Worm (Caenorhabditis elegans): ENCODE data around the gene C12D8.21.
A peak's percentile ranks its signal among the peaks of the same experiment; 100 is the strongest.

Gene C12D8.21

ce11 chrV:10204863-10205338 is 36.1 kb downstream of the C12D8.21 start, which contains the start of the genes ZK856.19 and ZK856.11 (continued):
- TF ChIP-seq F55B11.4 (tag; optimal IDR thresholded peaks at IDR 0.05; ENCODE audit: borderline replicate concordance, insufficient read depth), result no peak
- TF ChIP-seq cebp-1 (GFP tag; IDR thresholded peaks at IDR 0.05), result no peak
- TF ChIP-seq cebp-1 (tag; optimal IDR thresholded peaks at IDR 0.05), result peak; percentile 54
- 0 out of 2 replicates have a peak, but pooled peaks have one; percentile 65 for TF ChIP-seq Y53G8AR.9 (GFP tag; conservative IDR thresholded peaks at IDR 0.05)
- TF ChIP-seq let-526 (GFP tag; IDR thresholded peaks at IDR 0.05), result no peak
- peak; percentile 0 for TF ChIP-seq hrde-1 (tag; optimal IDR thresholded peaks at IDR 0.05; ENCODE audit: borderline replicate concordance)
- TF ChIP-seq tbp1 (GFP tag; optimal IDR thresholded peaks at IDR 0.05), result peak; percentile 44
- no peak for TF ChIP-seq rpc-1 (optimal IDR thresholded peaks at IDR 0.05)
- TF ChIP-seq rpc-1 (tag; optimal IDR thresholded peaks at IDR 0.05), result no peak
- TF ChIP-seq ccch-3 (GFP tag; optimal IDR thresholded peaks at IDR 0.05), result no peak
- no peak for TF ChIP-seq madf-8 (GFP tag; conservative IDR thresholded peaks at IDR 0.05)
- TF ChIP-seq tbx-9 (tag; optimal IDR thresholded peaks at IDR 0.05; ENCODE audit: borderline replicate concordance), result no peak
- no peak for TF ChIP-seq gei-17 (GFP tag; optimal IDR thresholded peaks at IDR 0.05)
- no peak for TF ChIP-seq ztf-25 (GFP tag; IDR thresholded peaks at IDR 0.05)
- no peak for TF ChIP-seq attf-5 (GFP tag; optimal IDR thresholded peaks at IDR 0.05)
- no peak for TF ChIP-seq ceh-91 (GFP tag; IDR thresholded peaks at IDR 0.05)
- TF ChIP-seq ceh-40 (GFP tag; IDR thresholded peaks at IDR 0.05), result no peak
- no peak for TF ChIP-seq xnd-1 (tag; optimal IDR thresholded peaks at IDR 0.05)
- no peak for TF ChIP-seq F52B5.7 (tag; optimal IDR thresholded peaks at IDR 0.05)
- TF ChIP-seq akir-1 (GFP tag; optimal IDR thresholded peaks at IDR 0.05), result no peak
- TF ChIP-seq ceh-27 (GFP tag; optimal IDR thresholded peaks at IDR 0.05), result peak; percentile 14
- 0 out of 2 replicates have a peak, but pooled peaks have one; percentile 18 for TF ChIP-seq hsf-1 (GFP tag; IDR thresholded peaks at IDR 0.05)
- TF ChIP-seq ceh-100 (GFP tag; IDR thresholded peaks at IDR 0.05), result no peak
- no peak for TF ChIP-seq F39B2.1 (GFP tag; IDR thresholded peaks at IDR 0.05)
- no peak for TF ChIP-seq rec-8 (tag; optimal IDR thresholded peaks at IDR 0.05)
- no peak for TF ChIP-seq chd-7 (tag; optimal IDR thresholded peaks at IDR 0.05)
- TF ChIP-seq lin-26 (GFP tag; IDR thresholded peaks at IDR 0.05), result no peak
- TF ChIP-seq madf-6 (GFP tag; IDR thresholded peaks at IDR 0.05), result peak; percentile 24; the same call in 1 of the 2 replicates
- no peak for TF ChIP-seq efl-1 (GFP tag; optimal IDR thresholded peaks at IDR 0.05)
- 0 out of 2 replicates have a peak, but pooled peaks have one; percentile 49 for TF ChIP-seq B0336.3 (GFP tag; IDR thresholded peaks at IDR 0.05)
- no peak for TF ChIP-seq snpc-1.3 (tag; optimal IDR thresholded peaks at IDR 0.05; ENCODE audit: insufficient read depth)
- no peak for TF ChIP-seq ztf-3 (GFP tag; optimal IDR thresholded peaks at IDR 0.05)
- TF ChIP-seq lin-40 (tag; optimal IDR thresholded peaks at IDR 0.05), result peak; percentile 61
- no peak for TF ChIP-seq cebp-2 (GFP tag; IDR thresholded peaks at IDR 0.05)
- no peak for TF ChIP-seq mel-28 (tag; optimal IDR thresholded peaks at IDR 0.05; ENCODE audit: borderline replicate concordance)
- TF ChIP-seq unc-130 (GFP tag; optimal IDR thresholded peaks at IDR 0.05), result peak; percentile 5
- no peak for TF ChIP-seq die-1 (tag; optimal IDR thresholded peaks at IDR 0.05)
- no peak for TF ChIP-seq nhr-90 (tag; optimal IDR thresholded peaks at IDR 0.05)
- peak; percentile 11 for TF ChIP-seq nhr-80 (tag; optimal IDR thresholded peaks at IDR 0.05)
- peak; percentile 58 for TF ChIP-seq lin-54 (GFP tag; optimal IDR thresholded peaks at IDR 0.05)
- no peak for TF ChIP-seq sea-2 (GFP tag; IDR thresholded peaks at IDR 0.05)
- TF ChIP-seq Y95B8A.8 (GFP tag; IDR thresholded peaks at IDR 0.05), result no peak
- no peak for TF ChIP-seq K12H6.12 (tag; optimal IDR thresholded peaks at IDR 0.05)
- TF ChIP-seq aptf-2 (GFP tag; conservative IDR thresholded peaks at IDR 0.05), result no peak
- TF ChIP-seq ceh-58 (GFP tag; IDR thresholded peaks at IDR 0.05), result no peak
- TF ChIP-seq snpc-4 (GFP tag; optimal IDR thresholded peaks at IDR 0.05), result no peak
- TF ChIP-seq snpc-4 (tag; optimal IDR thresholded peaks at IDR 0.05), result peak in 2 of 4 experiments; percentile 35 to 49
- no peak for TF ChIP-seq hlh-12 (tag; optimal IDR thresholded peaks at IDR 0.05)
- peak; percentile 17; the same call in 1 of the 2 replicates for TF ChIP-seq D2030.7 (GFP tag; IDR thresholded peaks at IDR 0.05)

Measured in whole organism, young adult.